Fruit fly (Drosophila melanogaster) whole organism, embryonic: Measurements from ENCODE around the gene CG6340.

Experiments
- Ada2b ChIP-seq: fragments of 200-800 bp; sonication (Bioruptor generic); IDR thresholded peaks from 2 replicates; pipeline ENCODE4 v1.3.6; 2022; ENCODE audit warnings: missing biosample characterization, missing genetic modification characterization
- BEAF-32 ChIP-seq: fragments of 200-800 bp; sonication (Bioruptor generic); optimal IDR thresholded peaks from 3 replicates; lab custom pipeline; 2017; ENCODE audit warnings: missing biosample characterization, missing genetic modification characterization, mild to moderate bottlenecking, moderate library complexity, missing genetic modification reagents
- CG10321 ChIP-seq: fragments of 200-800 bp; sonication (Bioruptor generic); IDR thresholded peaks from 2 replicates; pipeline ENCODE4 v1.3.6; 2022; ENCODE audit warnings: missing biosample characterization, missing genetic modification characterization
- CG11695 ChIP-seq: fragments of 200-800 bp; sonication (Bioruptor generic); IDR thresholded peaks from 3 replicates; pipeline ENCODE4 v1.3.6; 2022; ENCODE audit warnings: missing biosample characterization, missing genetic modification characterization
- CG17359 ChIP-seq: fragments of 200-800 bp; sonication (Bioruptor generic); optimal IDR thresholded peaks from 3 replicates; lab custom pipeline; 2018; ENCODE audit warnings: missing biosample characterization, mild to moderate bottlenecking, missing genetic modification characterization, moderate library complexity
- CG17568 ChIP-seq: fragments of 200-800 bp; sonication (Bioruptor generic); optimal IDR thresholded peaks from 2 replicates; lab custom pipeline; 2018; ENCODE audit warnings: missing biosample characterization, mild to moderate bottlenecking, missing genetic modification characterization, moderate library complexity
- CG17612 ChIP-seq: fragments of 200-800 bp; sonication (Bioruptor generic); IDR thresholded peaks from 2 replicates; pipeline ENCODE4 v1.3.6; 2022; ENCODE audit warnings: missing biosample characterization, missing genetic modification characterization
- CG32532 ChIP-seq: fragments of 200-800 bp; sonication (Bioruptor generic); IDR thresholded peaks from 2 replicates; pipeline ENCODE4 v1.3.6; 2022; ENCODE audit warnings: missing biosample characterization, missing genetic modification characterization
- CG32772 ChIP-seq: fragments of 200-800 bp; sonication (Bioruptor generic); IDR thresholded peaks from 2 replicates; pipeline ENCODE4 v1.3.6; 2022; ENCODE audit warnings: missing biosample characterization, missing genetic modification characterization
- CG3281 ChIP-seq: fragments of 200-800 bp; sonication (Bioruptor generic); optimal IDR thresholded peaks from 3 replicates; lab custom pipeline; 2017; ENCODE audit warnings: missing biosample characterization, mild to moderate bottlenecking, missing genetic modification characterization
- CG33557 ChIP-seq: fragments of 200-800 bp; sonication (Bioruptor generic); optimal IDR thresholded peaks from 2 replicates; lab custom pipeline; 2019; ENCODE audit warnings: missing biosample characterization, mild to moderate bottlenecking, missing genetic modification characterization, moderate library complexity
- CG3407 ChIP-seq: fragments of 200-800 bp; sonication (Bioruptor generic); optimal IDR thresholded peaks from 2 replicates; lab custom pipeline; 2018; ENCODE audit warnings: missing biosample characterization, mild to moderate bottlenecking, missing genetic modification characterization
- CG4617 ChIP-seq: fragments of 200-800 bp; sonication (Bioruptor generic); optimal IDR thresholded peaks from 3 replicates; lab custom pipeline; 2016; ENCODE audit warnings: missing biosample characterization, missing genetic modification characterization, borderline replicate concordance
- CG7271 ChIP-seq: fragments of 200-800 bp; sonication (Bioruptor generic); optimal IDR thresholded peaks from 2 replicates; lab custom pipeline; 2018; ENCODE audit warnings: missing biosample characterization, mild to moderate bottlenecking, missing genetic modification characterization, moderate library complexity
- CG7786 ChIP-seq: fragments of 200-800 bp; sonication (Bioruptor generic); optimal IDR thresholded peaks from 2 replicates; lab custom pipeline; 2016; ENCODE audit warnings: missing biosample characterization, missing genetic modification characterization
- CG9817 ChIP-seq: fragments of 200-800 bp; sonication (Bioruptor generic); optimal IDR thresholded peaks from 2 replicates; lab custom pipeline; 2018; ENCODE audit warnings: missing biosample characterization, mild to moderate bottlenecking, missing genetic modification characterization, moderate library complexity
- CG9932 ChIP-seq: fragments of 200-800 bp; sonication (Bioruptor generic); IDR thresholded peaks from 2 replicates; pipeline ENCODE4 v1.3.6; 2022; ENCODE audit warnings: missing biosample characterization, missing genetic modification characterization
- E2f1 ChIP-seq: fragments of 200-800 bp; sonication (Bioruptor generic); IDR thresholded peaks from 2 replicates; pipeline ENCODE4 v1.3.6; 2022; ENCODE audit warnings: missing biosample characterization, missing genetic modification characterization
- Eip74EF ChIP-seq, 2 experiments: fragments of 200-800 bp in 1 of 2; fragments of >200 bp in 1 of 2; sonication (Bioruptor generic) in 1 of 2; optimal IDR thresholded peaks; 2 replicates each; lab custom pipeline; 2017 to 2019; ENCODE audit warnings: missing biosample characterization in 2 of 2, missing genetic modification characterization in 2 of 2, mild to moderate bottlenecking in 1 of 2, moderate library complexity in 1 of 2
- Gsc ChIP-seq: fragments of 200-800 bp; sonication (Bioruptor generic); IDR thresholded peaks from 2 replicates; pipeline ENCODE4 v1.3.6; 2022; ENCODE audit warnings: missing biosample characterization, missing genetic modification characterization
- Hmr ChIP-seq: fragments of 200-800 bp; sonication (Bioruptor generic); optimal IDR thresholded peaks from 3 replicates; lab custom pipeline; 2017; ENCODE audit warnings: mild to moderate bottlenecking, missing biosample characterization, missing genetic modification reagents, missing genetic modification characterization
- Hr51 ChIP-seq, 2 experiments: fragments of 200-800 bp; sonication (Bioruptor generic); optimal IDR thresholded peaks; 2 replicates in 1 of 2; 3 replicates in 1 of 2; lab custom pipeline; 2016 to 2018; ENCODE audit warnings: missing biosample characterization in 2 of 2, missing genetic modification characterization in 2 of 2, mild to moderate bottlenecking in 1 of 2, moderate library complexity in 1 of 2
- Hsf ChIP-seq: fragments of 200-800 bp; sonication (Bioruptor generic); optimal IDR thresholded peaks from 3 replicates; lab custom pipeline; 2016; ENCODE audit warnings: missing biosample characterization, missing genetic modification characterization
- Jarid2 ChIP-seq: fragments of 200-800 bp; sonication (Bioruptor generic); optimal IDR thresholded peaks from 3 replicates; lab custom pipeline; 2017; ENCODE audit warnings: mild to moderate bottlenecking, missing biosample characterization, missing genetic modification reagents, missing genetic modification characterization
- Lhr ChIP-seq: fragments of 200-800 bp; sonication (Bioruptor generic); optimal IDR thresholded peaks from 3 replicates; lab custom pipeline; 2017; ENCODE audit warnings: mild to moderate bottlenecking, missing biosample characterization, missing genetic modification reagents, missing genetic modification characterization
- MESR4 ChIP-seq: fragments of 200-800 bp; sonication (Bioruptor generic); optimal IDR thresholded peaks from 2 replicates; lab custom pipeline; 2018; ENCODE audit warnings: missing biosample characterization, mild to moderate bottlenecking, missing genetic modification characterization, moderate library complexity
- Oli ChIP-seq: fragments of 200-800 bp; sonication (Bioruptor generic); optimal IDR thresholded peaks from 2 replicates; lab custom pipeline; 2018; ENCODE audit warnings: missing biosample characterization, mild to moderate bottlenecking, missing genetic modification characterization, moderate library complexity
- Ptx1 ChIP-seq: fragments of 200-800 bp; sonication (Bioruptor generic); IDR thresholded peaks from 2 replicates; pipeline ENCODE4 v1.3.6; 2022; ENCODE audit warnings: missing biosample characterization, missing genetic modification characterization
- Rfx ChIP-seq: fragments of 200-800 bp; sonication (Bioruptor generic); IDR thresholded peaks from 2 replicates; pipeline ENCODE4 v1.3.6; 2022; ENCODE audit warnings: missing biosample characterization, missing genetic modification characterization
- Side ChIP-seq: fragments of 200-800 bp; sonication (Bioruptor generic); optimal IDR thresholded peaks from 2 replicates; lab custom pipeline; 2016; ENCODE audit warnings: missing biosample characterization, missing genetic modification characterization
- ash1 ChIP-seq: fragments of 200-800 bp; sonication (Bioruptor generic); optimal IDR thresholded peaks from 2 replicates; lab custom pipeline; 2018; ENCODE audit warnings: missing biosample characterization, mild to moderate bottlenecking, missing genetic modification characterization
- az2 ChIP-seq: fragments of 200-800 bp; sonication (Bioruptor generic); optimal IDR thresholded peaks from 3 replicates; lab custom pipeline; 2016; ENCODE audit warnings: missing biosample characterization, missing genetic modification characterization
- bsh ChIP-seq, 2 experiments: fragments of 200-800 bp; sonication (Bioruptor generic); optimal IDR thresholded peaks; 2 replicates each; lab custom pipeline; 2017 to 2018; ENCODE audit warnings: mild to moderate bottlenecking in 2 of 2, missing biosample characterization in 2 of 2, missing genetic modification characterization in 2 of 2, moderate library complexity in 1 of 2
- chif ChIP-seq, 2 experiments: fragments of 200-800 bp; sonication (Bioruptor generic); optimal IDR thresholded peaks; 3 replicates each; lab custom pipeline; 2016; ENCODE audit warnings: missing biosample characterization in 2 of 2, missing genetic modification characterization in 2 of 2
- fd96Cb ChIP-seq: fragments of 200-800 bp; sonication (Bioruptor generic); optimal IDR thresholded peaks from 2 replicates; lab custom pipeline; 2018; ENCODE audit warnings: missing biosample characterization, mild to moderate bottlenecking, missing genetic modification characterization, moderate library complexity
- grau ChIP-seq: fragments of 200-800 bp; optimal IDR thresholded peaks from 3 replicates; lab custom pipeline; 2019; ENCODE audit warnings: missing biosample characterization, mild to moderate bottlenecking, missing genetic modification characterization, moderate library complexity
- hkb ChIP-seq, 2 experiments: fragments of 200-800 bp in 1 of 2; fragments of >200 bp in 1 of 2; sonication (Bioruptor generic) in 1 of 2; IDR thresholded peaks in 1 of 2; optimal IDR thresholded peaks in 1 of 2; 2 replicates each; pipeline versions ENCODE4 v1.3.6 to Lab custom; 2017 to 2022; ENCODE audit warnings: missing biosample characterization in 1 of 2, missing genetic modification characterization in 1 of 2
- lab ChIP-seq: fragments of 200-800 bp; sonication (Bioruptor generic); optimal IDR thresholded peaks from 3 replicates; lab custom pipeline; 2017; ENCODE audit warnings: missing biosample characterization, missing genetic modification characterization, mild to moderate bottlenecking, moderate library complexity, missing genetic modification reagents
- lilli ChIP-seq: fragments of 200-800 bp; sonication (Bioruptor generic); optimal IDR thresholded peaks from 3 replicates; lab custom pipeline; 2016; ENCODE audit warnings: missing biosample characterization, missing genetic modification characterization
- prd ChIP-seq, 3 experiments: fragments of >200 bp in 2 of 3; fragments of 200-800 bp in 1 of 3; sonication (Bioruptor generic) in 1 of 3; optimal IDR thresholded peaks in 2 of 3; IDR thresholded peaks in 1 of 3; 2 replicates in 2 of 3; 3 replicates in 1 of 3; pipeline versions ENCODE4 v1.3.6 to Lab custom; 2017 to 2022; ENCODE audit warnings: missing biosample characterization in 1 of 3, missing genetic modification characterization in 1 of 3
- pum ChIP-seq: fragments of 200-800 bp; sonication (Bioruptor generic); optimal IDR thresholded peaks from 2 replicates; lab custom pipeline; 2016; ENCODE audit warnings: missing biosample characterization, missing genetic modification characterization
- sim ChIP-seq: fragments of 200-800 bp; sonication (Bioruptor generic); IDR thresholded peaks from 2 replicates; pipeline ENCODE4 v1.3.6; 2022; ENCODE audit warnings: missing biosample characterization, missing genetic modification characterization
- sisA ChIP-seq: fragments of 200-800 bp; sonication (Bioruptor generic); IDR thresholded peaks from 2 replicates; pipeline ENCODE4 v1.3.6; 2022; ENCODE audit warnings: missing biosample characterization, missing genetic modification characterization
- sr ChIP-seq: fragments of 200-800 bp; sonication (Bioruptor generic); IDR thresholded peaks from 3 replicates; pipeline ENCODE4 v1.3.6; 2022; ENCODE audit warnings: missing biosample characterization, missing genetic modification characterization
- tgo ChIP-seq: fragments of 200-800 bp; sonication (Bioruptor generic); IDR thresholded peaks from 3 replicates; pipeline ENCODE4 v1.3.6; 2022; ENCODE audit warnings: missing biosample characterization, missing genetic modification characterization
- tin ChIP-seq: fragments of 200-800 bp; sonication (Bioruptor generic); optimal IDR thresholded peaks from 3 replicates; lab custom pipeline; 2016; ENCODE audit warnings: missing biosample characterization, missing genetic modification characterization
- tup ChIP-seq: fragments of 200-800 bp; sonication (Bioruptor generic); optimal IDR thresholded peaks from 2 replicates; lab custom pipeline; 2016; ENCODE audit warnings: missing biosample characterization, mild to moderate bottlenecking, missing genetic modification characterization, moderate library complexity
- zfh1 ChIP-seq: fragments of 200-800 bp; sonication (Bioruptor generic); IDR thresholded peaks from 3 replicates; pipeline ENCODE4 v1.3.6; 2022; ENCODE audit warnings: missing biosample characterization, missing genetic modification characterization

The CG6340 gene

dm6 chrX:15532062-15532461, 49.9 kb downstream of the CG6340 start:
- TF ChIP-seq sr (GFP tag; lab: Robert Waterston, UW) (peak; percentile 48; the same call in 1 of the 3 replicates), lilli (GFP tag; lab: Kevin White, UChicago) (peak; percentile 43), CG3407 (GFP tag; lab: Kevin White, UChicago) (no peak), CG9932 (GFP tag; lab: Robert Waterston, UW) (peak; percentile 36; the same call in 1 of the 2 replicates), Side (peak; percentile 14), Eip74EF (GFP tag; optimal IDR thresholded peaks at IDR 0.05; lab: Kevin White, UChicago) (no peak), E2f1 (GFP tag; lab: Robert Waterston, UW) (peak; percentile 46; the same call in 1 of the 2 replicates), bsh (GFP tag; optimal IDR thresholded peaks at IDR 0.05; lab: Kevin White, UChicago) (peak in 1 of 2 experiments; percentile 54), Hr51 (GFP tag; optimal IDR thresholded peaks at IDR 0.05; lab: Kevin White, UChicago) (peak in 1 of 2 experiments; percentile 45), CG10321 (GFP tag; lab: Robert Waterston, UW) (no peak), sisA (GFP tag; lab: Robert Waterston, UW) (peak; percentile 59; the same call in 1 of the 2 replicates), lab (GFP tag; lab: Kevin White, UChicago) (peak; percentile 60), BEAF-32 (GFP tag; lab: Kevin White, UChicago) (no peak), chif (GFP tag; optimal IDR thresholded peaks at IDR 0.05; lab: Kevin White, UChicago) (peak; percentile 0 to 17), tgo (GFP tag; lab: Robert Waterston, UW) (peak; percentile 47; the same call in 1 of the 3 replicates), tup (GFP tag; lab: Kevin White, UChicago) (no peak), CG4617 (GFP tag; lab: Kevin White, UChicago) (no peak), hkb (optimal IDR thresholded peaks at IDR 0.05; lab: Kevin White, UChicago) (no peak), hkb (GFP tag; IDR thresholded peaks at IDR 0.05; lab: Robert Waterston, UW) (peak; percentile 52), CG17612 (GFP tag; lab: Robert Waterston, UW) (no peak), az2 (GFP tag; lab: Kevin White, UChicago) (peak; percentile 30), prd (optimal IDR thresholded peaks at IDR 0.05; lab: Kevin White, UChicago) (no peak), prd (GFP tag; IDR thresholded peaks at IDR 0.05; lab: Robert Waterston, UW) (peak; percentile 41; the same call in 1 of the 3 replicates), grau (peak; percentile 75), CG7271 (no peak), Ada2b (peak; percentile 60), zfh1 (peak; percentile 53; the same call in 1 of the 3 replicates), pum (peak; percentile 3), tin (GFP tag; lab: Kevin White, UChicago) (peak; percentile 5), fd96Cb (peak; percentile 24), CG32532 (GFP tag; lab: Robert Waterston, UW) (peak; percentile 65), CG17568 (GFP tag; lab: Kevin White, UChicago) (no peak), CG33557 (no peak), CG9817 (tag; lab: Kevin White, UChicago) (peak; percentile 44), Ptx1 (peak; percentile 59), ash1 (no peak), CG17359 (peak; percentile 46), Lhr (GFP tag; lab: Kevin White, UChicago) (no peak), Hmr (GFP tag; lab: Kevin White, UChicago) (peak; percentile 43), CG11695 (0 out of 3 replicates have a peak, but pooled peaks have one; percentile 11), sim (peak; percentile 59; the same call in 1 of the 2 replicates), Jarid2 (GFP tag; lab: Kevin White, UChicago) (no peak), Oli (tag; lab: Kevin White, UChicago) (peak; percentile 39), CG32772 (GFP tag; lab: Robert Waterston, UW) (0 out of 2 replicates have a peak, but pooled peaks have one; percentile 12), Rfx (peak; percentile 72), Hsf (peak; percentile 35), MESR4 (GFP tag; lab: Kevin White, UChicago) (no peak), CG3281 (GFP tag; lab: Kevin White, UChicago) (peak; percentile 17), Gsc (GFP tag; lab: Robert Waterston, UW) (no peak), CG7786 (GFP tag; lab: Kevin White, UChicago) (peak; percentile 20)
